Fruit fly (Drosophila melanogaster) whole organism, prepupa: Measurements from ENCODE around the gene atms.

ENCODE experiments used
- Ets21C ChIP-seq: fragments of 200-800 bp; sonication (Bioruptor generic); optimal IDR thresholded peaks from 3 replicates; lab custom pipeline; 2016; ENCODE audit warnings: missing biosample characterization, missing genetic modification characterization
- topi ChIP-seq: fragments of 200-800 bp; sonication (Bioruptor generic); optimal IDR thresholded peaks from 3 replicates; lab custom pipeline; 2016; ENCODE audit warnings: missing biosample characterization, missing genetic modification characterization
- vri ChIP-seq: fragments of 200-800 bp; sonication (Bioruptor generic); optimal IDR thresholded peaks from 3 replicates; lab custom pipeline; 2016; ENCODE audit warnings: missing biosample characterization, mild to moderate bottlenecking, missing genetic modification characterization

- TF ChIP-seq topi (GFP tag; lab: Kevin White, UChicago) (no peak), vri (GFP tag; lab: Kevin White, UChicago) (no peak), Ets21C (GFP tag; lab: Kevin White, UChicago) (no peak)
These were observed 25.5 kb upstream of the atms start for dm6 chr3R:4724323-4724832.
